Fruit fly (Drosophila melanogaster): ENCODE measurements around the gene atk.

The atk gene

DNA sequence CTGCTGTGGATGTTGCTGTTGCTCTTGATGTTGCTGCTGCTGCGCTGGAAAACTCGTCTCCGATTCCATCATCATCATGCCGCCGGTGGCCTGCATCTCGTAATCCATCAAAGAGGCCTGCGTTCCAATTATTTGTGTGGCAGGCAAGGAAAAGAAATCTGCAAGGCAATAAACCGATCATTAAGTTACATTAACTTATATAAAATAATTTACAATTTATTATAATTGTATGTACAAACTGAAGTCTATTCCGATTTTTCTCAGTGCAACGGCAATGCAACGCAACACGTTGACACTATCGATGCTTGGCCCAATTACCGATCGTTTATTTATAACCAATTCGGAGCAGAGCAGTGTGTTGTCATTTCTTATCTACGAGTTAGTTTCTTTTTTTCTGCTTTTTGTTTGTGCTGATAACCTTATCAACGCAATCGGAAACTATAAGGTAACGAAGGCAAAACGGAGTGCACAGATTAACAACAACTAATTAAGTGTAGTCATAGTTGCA, 6.4 kb upstream of the atk start (continued):
- TF ChIP-seq mld (GFP tag; IDR thresholded peaks at IDR 0.05; ENCODE audit: partially characterized antibody) (no peak), CG18764 (GFP tag; optimal IDR thresholded peaks at IDR 0.05) (peak; percentile 17), PHDP (tag; optimal IDR thresholded peaks at IDR 0.05) (peak; percentile 51), Nf-YA (GFP tag; IDR thresholded peaks at IDR 0.05) (peak; percentile 53; the same call in 1 of the 2 replicates), CG32767 (GFP tag; IDR thresholded peaks at IDR 0.05) (no peak), CG3163 (GFP tag; optimal IDR thresholded peaks at IDR 0.05) (no peak), tin (GFP tag; optimal IDR thresholded peaks at IDR 0.05) (peak; percentile 48), CG11085 (GFP tag; IDR thresholded peaks at IDR 0.05) (no peak), hkb (optimal IDR thresholded peaks at IDR 0.05) (no peak), hkb (GFP tag; IDR thresholded peaks at IDR 0.05) (peak; percentile 84), CG17802 (tag; optimal IDR thresholded peaks at IDR 0.05) (no peak), CG12155 (GFP tag; optimal IDR thresholded peaks at IDR 0.05) (no peak), ase (GFP tag; IDR thresholded peaks at IDR 0.05) (peak; percentile 41; the same call in 2 of the 3 replicates), Nf-YC (tag; optimal IDR thresholded peaks at IDR 0.05) (peak; percentile 33), B-H1 (GFP tag; IDR thresholded peaks at IDR 0.05) (no peak), CG15073 (GFP tag; optimal IDR thresholded peaks at IDR 0.05) (no peak), Xbp1 (GFP tag; optimal IDR thresholded peaks at IDR 0.05) (peak; percentile 54), Bteb2 (GFP tag; optimal IDR thresholded peaks at IDR 0.05) (no peak), BtbVII (GFP tag; optimal IDR thresholded peaks at IDR 0.05) (peak; percentile 58), CG9609 (GFP tag; optimal IDR thresholded peaks at IDR 0.05) (no peak), gem (tag; optimal IDR thresholded peaks at IDR 0.05) (peak; percentile 58), CG2875 (GFP tag; optimal IDR thresholded peaks at IDR 0.05) (peak; percentile 56), Xrp1 (GFP tag; IDR thresholded peaks at IDR 0.05) (peak; percentile 53; the same call in 1 of the 2 replicates), dati (GFP tag; IDR thresholded peaks at IDR 0.05) (peak; percentile 63; the same call in 1 of the 2 replicates), CG3995 (GFP tag; optimal IDR thresholded peaks at IDR 0.05) (no peak), sens (GFP tag) (peak; percentile 26), CG13287 (GFP tag; IDR thresholded peaks at IDR 0.05; ENCODE audit: partially characterized antibody) (no peak), CG4404 (GFP tag; IDR thresholded peaks at IDR 0.05) (0 out of 2 replicates have a peak, but pooled peaks have one; percentile 14), CG16863 (GFP tag; optimal IDR thresholded peaks at IDR 0.05) (no peak), ranshi (GFP tag; IDR thresholded peaks at IDR 0.05) (peak; percentile 43; the same call in 1 of the 2 replicates), CG3065 (GFP tag; optimal IDR thresholded peaks at IDR 0.05) (no peak), CG2202 (tag; optimal IDR thresholded peaks at IDR 0.05) (no peak), cg (GFP tag; optimal IDR thresholded peaks at IDR 0.05) (no peak), CG10366 (GFP tag; IDR thresholded peaks at IDR 0.05) (peak; percentile 43; the same call in 1 of the 2 replicates), NC2β (GFP tag; optimal IDR thresholded peaks at IDR 0.05) (no peak), bigmax (GFP tag; optimal IDR thresholded peaks at IDR 0.05) (no peak), HmgZ (tag; optimal IDR thresholded peaks at IDR 0.05) (peak; percentile 1), scrt (GFP tag; optimal IDR thresholded peaks at IDR 0.05) (peak; percentile 13), Stat92E (GFP tag; optimal IDR thresholded peaks at IDR 0.05) (no peak), zen (tag; optimal IDR thresholded peaks at IDR 0.05) (no peak), Vsx1 (GFP tag; optimal IDR thresholded peaks at IDR 0.05) (peak; percentile 55), CG17385 (GFP tag; optimal IDR thresholded peaks at IDR 0.05) (peak; percentile 39), otp (GFP tag; IDR thresholded peaks at IDR 0.05) (no peak), salm (tag; optimal IDR thresholded peaks at IDR 0.05) (peak; percentile 32), CG10543 (GFP tag; optimal IDR thresholded peaks at IDR 0.05) (no peak), dysf (GFP tag; IDR thresholded peaks at IDR 0.05) (peak; percentile 74), CG14965 (GFP tag; optimal IDR thresholded peaks at IDR 0.05; ENCODE audit: borderline replicate concordance) (no peak), Optix (GFP tag; IDR thresholded peaks at IDR 0.05) (peak; percentile 61; the same call in 2 of the 3 replicates), CG9727 (GFP tag; optimal IDR thresholded peaks at IDR 0.05) (peak; percentile 24), gcm (GFP tag; optimal IDR thresholded peaks at IDR 0.05) (peak; percentile 44), Jarid2 (GFP tag; optimal IDR thresholded peaks at IDR 0.05) (peak; percentile 9)
